Worm (Caenorhabditis elegans): ENCODE results near the gene scvp-1.
A peak's percentile ranks its signal among the peaks of the same experiment; 100 is the strongest.

Gene scvp-1

DNA sequence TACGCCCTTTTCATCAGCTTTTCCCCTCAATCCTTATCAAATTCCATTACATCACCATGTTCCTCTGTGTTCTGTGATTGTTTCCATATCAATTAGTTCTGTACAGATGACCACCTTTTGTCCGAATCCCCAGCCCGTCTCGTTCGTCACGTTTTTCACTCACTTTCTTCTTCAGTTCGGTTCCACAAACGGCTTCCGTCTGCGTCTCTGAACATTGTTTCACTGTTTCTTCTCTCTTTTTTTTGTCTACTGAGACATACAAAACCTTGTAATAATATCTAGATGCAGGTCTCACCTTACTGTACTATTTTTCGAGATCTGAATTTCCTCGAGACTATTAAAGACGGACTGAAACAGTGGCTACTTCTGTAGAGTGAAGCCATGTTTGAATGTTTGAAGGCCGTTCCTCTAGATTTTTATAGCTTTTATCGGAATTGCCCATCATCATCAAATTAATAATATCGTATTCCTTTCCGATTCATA, 44.6 kb downstream of the scvp-1 start, which contains the start of gene F32D8.3:
TSS of gene F32D8.3 (plus strand) at position 433 of the 483 bp plus-strand sequence.
- TF ChIP-seq hlh-30 (tag; optimal IDR thresholded peaks at IDR 0.05; ENCODE audit: insufficient read depth) = peak; percentile 24
- TF ChIP-seq mxl-3 (GFP tag; optimal IDR thresholded peaks at IDR 0.05) = peak; percentile 76
- no peak for TF ChIP-seq mes-2 (tag; optimal IDR thresholded peaks at IDR 0.05; ENCODE audit: poor library complexity, severe bottlenecking)
- peak; percentile 33 for TF ChIP-seq nhr-28 (tag; optimal IDR thresholded peaks at IDR 0.05)
- TF ChIP-seq set-16 (GFP tag; IDR thresholded peaks at IDR 0.05) = no peak
- peak; percentile 62 for TF ChIP-seq cey-2 (tag; optimal IDR thresholded peaks at IDR 0.05; ENCODE audit: borderline replicate concordance, insufficient read depth)
- peak; percentile 89 for TF ChIP-seq aha-1 (tag)
- TF ChIP-seq mdl-1 (tag; optimal IDR thresholded peaks at IDR 0.05) = peak in 1 of 2 experiments; percentile 52
- no peak for TF ChIP-seq Y105C5A.15 (GFP tag; IDR thresholded peaks at IDR 0.05)
- TF ChIP-seq unc-62 (GFP tag; optimal IDR thresholded peaks at IDR 0.05 in 1 of 2) = peak in 1 of 2 experiments; percentile 67
- no peak for TF ChIP-seq unc-62 (tag; optimal IDR thresholded peaks at IDR 0.05)
- peak; percentile 62 for TF ChIP-seq hlh-11 (tag; optimal IDR thresholded peaks at IDR 0.05)

- TF ChIP-seq ZK337.2 (GFP tag; IDR thresholded peaks at IDR 0.05) (no peak), ctbp-1 (GFP tag; IDR thresholded peaks at IDR 0.05) (no peak), R02D3.7 (tag; optimal IDR thresholded peaks at IDR 0.05) (no peak), fos-1 (tag; optimal IDR thresholded peaks at IDR 0.05) (no peak), sdz-12 (GFP tag; optimal IDR thresholded peaks at IDR 0.05) (no peak), zfp-2 (tag; optimal IDR thresholded peaks at IDR 0.05) (no peak), nhr-76 (tag; optimal IDR thresholded peaks at IDR 0.05) (no peak), dmd-9 (GFP tag; IDR thresholded peaks at IDR 0.05) (no peak), ztf-11 (tag; optimal IDR thresholded peaks at IDR 0.05) (no peak), lim-7 (GFP tag; IDR thresholded peaks at IDR 0.05) (no peak), unc-130 (GFP tag; optimal IDR thresholded peaks at IDR 0.05) (no peak), mxl-3 (GFP tag; optimal IDR thresholded peaks at IDR 0.05) (no peak), fkh-10 (GFP tag; optimal IDR thresholded peaks at IDR 0.05) (no peak), D1046.2 (GFP tag; IDR thresholded peaks at IDR 0.05) (no peak), cey-2 (tag; optimal IDR thresholded peaks at IDR 0.05; ENCODE audit: borderline replicate concordance, insufficient read depth) (no peak)
Observed at ce11 chrV:10883478-10883877, 47.6 kb downstream of the scvp-1 start, which contains the start of gene F32D8.2. TSS of gene F32D8.2 (plus strand) at chrV:10883778.
